Fruit fly (Drosophila melanogaster) whole organism, embryonic: ENCODE data around the gene Pif1A.

Experiments
- Abd-B ChIP-seq: fragments of 200-800 bp; sonication (Bioruptor generic); optimal IDR thresholded peaks from 2 replicates; lab custom pipeline; 2018; ENCODE audit warnings: missing biosample characterization, mild to moderate bottlenecking, missing genetic modification characterization, moderate library complexity
- BtbVII ChIP-seq: fragments of 200-800 bp; sonication (Bioruptor generic); optimal IDR thresholded peaks from 3 replicates; lab custom pipeline; 2017; ENCODE audit warnings: missing biosample characterization, mild to moderate bottlenecking, missing genetic modification characterization
- Bteb2 ChIP-seq: fragments of 200-800 bp; sonication (Bioruptor generic); optimal IDR thresholded peaks from 2 replicates; lab custom pipeline; 2016; ENCODE audit warnings: missing biosample characterization, missing genetic modification characterization
- CG10366 ChIP-seq: fragments of 200-800 bp; sonication (Bioruptor generic); IDR thresholded peaks from 2 replicates; pipeline ENCODE4 v1.3.6; 2022; ENCODE audit warnings: missing biosample characterization, missing genetic modification characterization
- CG10543 ChIP-seq: fragments of 200-800 bp; sonication (Bioruptor generic); optimal IDR thresholded peaks from 3 replicates; lab custom pipeline; 2017; ENCODE audit warnings: missing biosample characterization, mild to moderate bottlenecking, missing genetic modification characterization, moderate library complexity
- CG11247 ChIP-seq: fragments of 200-800 bp; sonication (Bioruptor generic); IDR thresholded peaks from 2 replicates; pipeline ENCODE4 v1.3.6; 2022; ENCODE audit warnings: missing biosample characterization, missing genetic modification characterization
- CG12299 ChIP-seq: fragments of 200-800 bp; sonication (Bioruptor generic); optimal IDR thresholded peaks from 2 replicates; lab custom pipeline; 2018; ENCODE audit warnings: missing biosample characterization, mild to moderate bottlenecking, missing genetic modification characterization
- CG15269 ChIP-seq: fragments of 200-800 bp; sonication (Bioruptor generic); optimal IDR thresholded peaks from 2 replicates; lab custom pipeline; 2018; ENCODE audit warnings: missing biosample characterization, mild to moderate bottlenecking, missing genetic modification characterization, moderate library complexity
- CG15601 ChIP-seq: fragments of 200-800 bp; sonication (Bioruptor generic); optimal IDR thresholded peaks from 3 replicates; lab custom pipeline; 2019; ENCODE audit warnings: missing biosample characterization, mild to moderate bottlenecking, missing genetic modification characterization, moderate library complexity
- CG16813 ChIP-seq: fragments of 200-800 bp; sonication (Bioruptor generic); IDR thresholded peaks from 3 replicates; pipeline ENCODE4 v1.3.6; 2022; ENCODE audit warnings: missing biosample characterization, missing genetic modification characterization; ENCODE audit not compliant: partially characterized antibody
- CG1792 ChIP-seq: fragments of 200-800 bp; sonication (Bioruptor generic); optimal IDR thresholded peaks from 2 replicates; lab custom pipeline; 2016; ENCODE audit warnings: missing biosample characterization, missing genetic modification characterization
- CG1832 ChIP-seq: fragments of 200-800 bp; sonication (Bioruptor generic); optimal IDR thresholded peaks from 2 replicates; lab custom pipeline; 2017; ENCODE audit warnings: missing biosample characterization, mild to moderate bottlenecking, missing genetic modification characterization, inconsistent platforms
- CG30020 ChIP-seq: fragments of 200-800 bp; optimal IDR thresholded peaks from 2 replicates; lab custom pipeline; 2019; ENCODE audit warnings: missing biosample characterization, mild to moderate bottlenecking, missing genetic modification characterization, moderate library complexity
- CG33557 ChIP-seq: fragments of 200-800 bp; sonication (Bioruptor generic); optimal IDR thresholded peaks from 2 replicates; lab custom pipeline; 2019; ENCODE audit warnings: missing biosample characterization, mild to moderate bottlenecking, missing genetic modification characterization, moderate library complexity
- CG6254 ChIP-seq: fragments of 200-800 bp; sonication (Bioruptor generic); optimal IDR thresholded peaks from 3 replicates; lab custom pipeline; 2017; ENCODE audit warnings: mild to moderate bottlenecking, missing biosample characterization, missing genetic modification reagents, missing genetic modification characterization
- CG8765 ChIP-seq: fragments of 200-800 bp; sonication (Bioruptor generic); IDR thresholded peaks from 2 replicates; pipeline ENCODE4 v1.3.6; 2022; ENCODE audit warnings: missing biosample characterization, missing genetic modification characterization
- CG9727 ChIP-seq: fragments of 200-800 bp; sonication (Bioruptor generic); optimal IDR thresholded peaks from 3 replicates; lab custom pipeline; 2017; ENCODE audit warnings: missing biosample characterization, mild to moderate bottlenecking, missing genetic modification characterization
- CkIIα-i1 ChIP-seq: fragments of 200-800 bp; sonication (Bioruptor generic); IDR thresholded peaks from 2 replicates; pipeline ENCODE4 v1.3.6; 2022; ENCODE audit warnings: missing biosample characterization, missing genetic modification characterization
- Deaf1 ChIP-seq: fragments of 200-800 bp; optimal IDR thresholded peaks from 3 replicates; lab custom pipeline; 2019; ENCODE audit warnings: missing biosample characterization, mild to moderate bottlenecking, missing genetic modification characterization, moderate library complexity
- Doc2 ChIP-seq: fragments of 200-800 bp; sonication (Bioruptor generic); IDR thresholded peaks from 2 replicates; pipeline ENCODE4 v1.3.6; 2022; ENCODE audit warnings: missing biosample characterization, missing genetic modification characterization
- Fer2 ChIP-seq: fragments of 200-800 bp; sonication (Bioruptor generic); optimal IDR thresholded peaks from 2 replicates; lab custom pipeline; 2018; ENCODE audit warnings: missing biosample characterization, mild to moderate bottlenecking, missing genetic modification characterization, moderate library complexity
- Fer3 ChIP-seq: fragments of 200-800 bp; sonication (Bioruptor generic); optimal IDR thresholded peaks from 2 replicates; lab custom pipeline; 2018; ENCODE audit warnings: missing biosample characterization, mild to moderate bottlenecking, missing genetic modification characterization, moderate library complexity
- Hmx ChIP-seq: fragments of 200-800 bp; sonication (Bioruptor generic); optimal IDR thresholded peaks from 2 replicates; lab custom pipeline; 2016; ENCODE audit warnings: missing biosample characterization, missing genetic modification characterization
- Lhr ChIP-seq: fragments of 200-800 bp; sonication (Bioruptor generic); optimal IDR thresholded peaks from 3 replicates; lab custom pipeline; 2017; ENCODE audit warnings: mild to moderate bottlenecking, missing biosample characterization, missing genetic modification reagents, missing genetic modification characterization
- Lim3 ChIP-seq: fragments of 200-800 bp; sonication (Bioruptor generic); IDR thresholded peaks from 2 replicates; pipeline ENCODE4 v1.3.6; 2022; ENCODE audit warnings: missing biosample characterization, missing genetic modification characterization
- MBD-R2 ChIP-seq: fragments of 200-800 bp; sonication (Bioruptor generic); IDR thresholded peaks from 2 replicates; pipeline ENCODE4 v1.3.6; 2022; ENCODE audit warnings: missing biosample characterization, missing genetic modification characterization
- Nf-YC ChIP-seq: fragments of 200-800 bp; optimal IDR thresholded peaks from 3 replicates; lab custom pipeline; 2019; ENCODE audit warnings: missing biosample characterization, mild to moderate bottlenecking, missing genetic modification characterization, moderate library complexity
- Pdp1 ChIP-seq, 2 experiments: fragments of 200-800 bp; sonication (Bioruptor generic); optimal IDR thresholded peaks; 3 replicates each; lab custom pipeline; 2016; ENCODE audit warnings: missing biosample characterization in 2 of 2, missing genetic modification characterization in 2 of 2, mild to moderate bottlenecking in 1 of 2, moderate library complexity in 1 of 2
- Sox102F ChIP-seq: fragments of 200-800 bp; sonication (Bioruptor generic); optimal IDR thresholded peaks from 2 replicates; lab custom pipeline; 2018; ENCODE audit warnings: missing biosample characterization, mild to moderate bottlenecking, missing genetic modification characterization, moderate library complexity
- Spps ChIP-seq: fragments of 200-800 bp; sonication (Bioruptor generic); optimal IDR thresholded peaks from 2 replicates; lab custom pipeline; 2018; ENCODE audit warnings: missing biosample characterization, mild to moderate bottlenecking, missing genetic modification characterization
- Xrp1 ChIP-seq: fragments of 200-800 bp; sonication (Bioruptor generic); IDR thresholded peaks from 2 replicates; pipeline ENCODE4 v1.3.6; 2022; ENCODE audit warnings: missing biosample characterization, missing genetic modification characterization
- bcd ChIP-seq: fragments of 200-800 bp; sonication (Bioruptor generic); optimal IDR thresholded peaks from 2 replicates; lab custom pipeline; 2017; ENCODE audit warnings: missing biosample characterization, mild to moderate bottlenecking, missing genetic modification characterization
- caup ChIP-seq: fragments of 200-800 bp; sonication (Bioruptor generic); optimal IDR thresholded peaks from 3 replicates; lab custom pipeline; 2017; ENCODE audit warnings: missing biosample characterization, mild to moderate bottlenecking, missing genetic modification characterization, moderate library complexity; ENCODE audit not compliant: severe bottlenecking
- cg ChIP-seq: fragments of 200-800 bp; sonication (Bioruptor generic); optimal IDR thresholded peaks from 3 replicates; lab custom pipeline; 2019; ENCODE audit warnings: missing biosample characterization, mild to moderate bottlenecking, missing genetic modification characterization, moderate library complexity
- chif ChIP-seq, 2 experiments: fragments of 200-800 bp; sonication (Bioruptor generic); optimal IDR thresholded peaks; 3 replicates each; lab custom pipeline; 2016; ENCODE audit warnings: missing biosample characterization in 2 of 2, missing genetic modification characterization in 2 of 2
- chinmo ChIP-seq: fragments of 200-800 bp; sonication (Bioruptor generic); IDR thresholded peaks from 4 replicates; pipeline ENCODE4 v1.3.6; 2022; ENCODE audit warnings: missing biosample characterization, missing genetic modification characterization; ENCODE audit not compliant: partially characterized antibody
- dati ChIP-seq: fragments of 200-800 bp; sonication (Bioruptor generic); IDR thresholded peaks from 2 replicates; pipeline ENCODE4 v1.3.6; 2022; ENCODE audit warnings: missing biosample characterization, missing genetic modification characterization
- en ChIP-seq: fragments of 200-800 bp; sonication (Bioruptor generic); optimal IDR thresholded peaks from 2 replicates; lab custom pipeline; 2016; ENCODE audit warnings: missing biosample characterization, missing genetic modification characterization
- exex ChIP-seq: fragments of 200-800 bp; sonication (Bioruptor generic); optimal IDR thresholded peaks from 4 replicates; lab custom pipeline; 2018; ENCODE audit warnings: missing biosample characterization, mild to moderate bottlenecking, missing genetic modification characterization, moderate library complexity
- kay ChIP-seq: fragments of 200-800 bp; sonication (Bioruptor generic); optimal IDR thresholded peaks from 2 replicates; lab custom pipeline; 2016; ENCODE audit warnings: missing biosample characterization, missing genetic modification characterization
- kni ChIP-seq: fragments of 200-800 bp; sonication (Bioruptor generic); optimal IDR thresholded peaks from 3 replicates; lab custom pipeline; 2017; ENCODE audit warnings: mild to moderate bottlenecking, missing biosample characterization, missing genetic modification reagents, missing genetic modification characterization
- mld ChIP-seq: fragments of 200-800 bp; sonication (Bioruptor generic); IDR thresholded peaks from 3 replicates; pipeline ENCODE4 v1.3.6; 2022; ENCODE audit warnings: missing biosample characterization, missing genetic modification characterization; ENCODE audit not compliant: partially characterized antibody
- oc ChIP-seq: fragments of 200-800 bp; sonication (Bioruptor generic); optimal IDR thresholded peaks from 2 replicates; lab custom pipeline; 2018; ENCODE audit warnings: missing biosample characterization, mild to moderate bottlenecking, missing genetic modification characterization, moderate library complexity
- otp ChIP-seq: fragments of 200-800 bp; sonication (Bioruptor generic); IDR thresholded peaks from 3 replicates; pipeline ENCODE4, ENCODE4 v1.3.6; 2022; ENCODE audit warnings: missing biosample characterization, missing genetic modification characterization
- pho ChIP-seq: fragments of 200-800 bp; sonication (Bioruptor generic); optimal IDR thresholded peaks from 2 replicates; lab custom pipeline; 2016; ENCODE audit warnings: missing biosample characterization, missing genetic modification characterization
- run ChIP-seq: fragments of 200-800 bp; sonication (Bioruptor generic); optimal IDR thresholded peaks from 3 replicates; lab custom pipeline; 2018; ENCODE audit warnings: missing biosample characterization, mild to moderate bottlenecking, missing genetic modification characterization
- shn ChIP-seq: fragments of 200-800 bp; sonication (Bioruptor generic); optimal IDR thresholded peaks from 3 replicates; lab custom pipeline; 2016; ENCODE audit warnings: missing biosample characterization, missing genetic modification characterization
- ssp ChIP-seq: fragments of 200-800 bp; sonication (Bioruptor generic); IDR thresholded peaks from 2 replicates; pipeline ENCODE4 v1.3.6; 2022; ENCODE audit warnings: missing biosample characterization, missing genetic modification characterization
- tap ChIP-seq: fragments of 200-800 bp; optimal IDR thresholded peaks from 3 replicates; lab custom pipeline; 2019; ENCODE audit warnings: missing biosample characterization, mild to moderate bottlenecking, missing genetic modification characterization, moderate library complexity

Gene Pif1A

dm6 chr3R:8812342-8812966, 11.5 kb upstream of the Pif1A start (continued):
- TF ChIP-seq BtbVII (GFP tag; lab: Kevin White, UChicago) (no peak), Abd-B (GFP tag; lab: Kevin White, UChicago) (peak; percentile 39), kni (GFP tag; lab: Kevin White, UChicago) (peak; percentile 52), CG8765 (GFP tag; lab: Robert Waterston, UW) (no peak), dati (GFP tag; lab: Robert Waterston, UW) (no peak), pho (GFP tag; lab: Kevin White, UChicago) (peak; percentile 6), CG12299 (tag; lab: Kevin White, UChicago) (no peak), CG10366 (GFP tag; lab: Robert Waterston, UW) (peak; percentile 63), CG11247 (GFP tag; lab: Robert Waterston, UW) (peak; percentile 53; the same call in 1 of the 2 replicates), Bteb2 (no peak), ssp (GFP tag; lab: Robert Waterston, UW) (no peak), chinmo (0 out of 4 replicates have a peak, but pooled peaks have one; percentile 13), CG1832 (GFP tag; lab: Kevin White, UChicago) (no peak), CG16813 (GFP tag; lab: Robert Waterston, UW) (no peak), MBD-R2 (GFP tag; lab: Robert Waterston, UW) (0 out of 2 replicates have a peak, but pooled peaks have one; percentile 11), CG15269 (tag; lab: Kevin White, UChicago) (peak; percentile 63), Spps (tag; lab: Kevin White, UChicago) (peak; percentile 42), Deaf1 (tag; lab: Kevin White, UChicago) (peak; percentile 40), kay (GFP tag; lab: Kevin White, UChicago) (peak; percentile 64), CG10543 (GFP tag; lab: Kevin White, UChicago) (peak; percentile 31), CG30020 (tag; lab: Kevin White, UChicago) (no peak), shn (GFP tag; lab: Kevin White, UChicago) (peak; percentile 41), otp (GFP tag; lab: Robert Waterston, UW) (0 out of 3 replicates have a peak, but pooled peaks have one; percentile 24), Pdp1 (GFP tag; optimal IDR thresholded peaks at IDR 0.05; lab: Kevin White, UChicago) (peak; percentile 32 to 56), en (GFP tag; lab: Kevin White, UChicago) (no peak), Xrp1 (GFP tag; lab: Robert Waterston, UW) (peak; percentile 77), CG33557 (GFP tag; lab: Kevin White, UChicago) (no peak), CG6254 (GFP tag; lab: Kevin White, UChicago) (peak; percentile 12), Hmx (GFP tag; lab: Kevin White, UChicago) (no peak), Fer3 (peak; percentile 39), cg (GFP tag; lab: Kevin White, UChicago) (peak; percentile 43), Sox102F (GFP tag; lab: Kevin White, UChicago) (peak; percentile 67), oc (tag; lab: Kevin White, UChicago) (peak; percentile 70), mld (no peak), CkIIα-i1 (GFP tag; lab: Robert Waterston, UW) (no peak), caup (GFP tag; lab: Kevin White, UChicago) (no peak), exex (no peak), chif (GFP tag; optimal IDR thresholded peaks at IDR 0.05; lab: Kevin White, UChicago) (peak in 1 of 2 experiments; percentile 38), Doc2 (GFP tag; lab: Robert Waterston, UW) (no peak), Fer2 (tag; lab: Kevin White, UChicago) (peak; percentile 12), Lhr (GFP tag; lab: Kevin White, UChicago) (no peak), bcd (no peak), CG15601 (peak; percentile 12), Nf-YC (tag; lab: Kevin White, UChicago) (peak; percentile 10), tap (tag; lab: Kevin White, UChicago) (no peak), run (no peak), CG1792 (GFP tag; lab: Kevin White, UChicago) (peak; percentile 13), Lim3 (GFP tag; lab: Robert Waterston, UW) (no peak), CG9727 (GFP tag; lab: Kevin White, UChicago) (peak; percentile 36)
